Worm (Caenorhabditis elegans): ENCODE measurements around the gene cyc-2.1.
"Not testable (repeated sequence)": the region's sequence is repeated elsewhere in the genome, so short reads cannot be mapped to it uniquely, and the experiment has no call there.

ce11 chrIV:4762990-4763545 lies 14.3 kb upstream of the cyc-2.1 start:
- TF ChIP-seq lin-15B (tag; optimal IDR thresholded peaks at IDR 0.05); sptf-1 (tag; optimal IDR thresholded peaks at IDR 0.05); egl-13 (tag; optimal IDR thresholded peaks at IDR 0.05); ces-1 (GFP tag; optimal IDR thresholded peaks at IDR 0.05); fos-1 (tag; optimal IDR thresholded peaks at IDR 0.05); ama-1 (optimal IDR thresholded peaks at IDR 0.05); blmp-1 (tag; optimal IDR thresholded peaks at IDR 0.05): not testable (repeated sequence)

Measured in whole organism, L1 larva.